Worm (Caenorhabditis elegans) whole organism, L2 larva: ENCODE measurements around the gene T11B7.2.

Source experiments
- C34F6.9 ChIP-seq: fragments of 150-350 bp; optimal IDR thresholded peaks from 2 replicates; lab custom pipeline; 2014; ENCODE audit warnings: missing biosample characterization, missing genetic modification characterization
- F13H6.1 ChIP-seq: sonication (generic microtip); optimal IDR thresholded peaks from 2 replicates; lab custom pipeline; 2016; ENCODE audit warnings: missing genetic modification characterization, missing compliant biosample characterization
- R02D3.7 ChIP-seq: fragments of 150-350 bp; optimal IDR thresholded peaks from 2 replicates; lab custom pipeline; 2014; ENCODE audit warnings: missing biosample characterization, missing genetic modification characterization
- Y55F3AM.14 ChIP-seq: fragments of 200-800 bp; sonication (Bioruptor generic); optimal IDR thresholded peaks from 2 replicates; lab custom pipeline; 2018; ENCODE audit warnings: mild to moderate bottlenecking, missing genetic modification characterization, missing compliant biosample characterization
- ZK546.5 ChIP-seq: sonication (generic microtip); optimal IDR thresholded peaks from 2 replicates; lab custom pipeline; 2017; ENCODE audit warnings: missing biosample characterization, missing genetic modification characterization
- alr-1 ChIP-seq: fragments of 150-350 bp; optimal IDR thresholded peaks from 2 replicates; lab custom pipeline; 2014; ENCODE audit warnings: missing biosample characterization, missing genetic modification characterization
- aly-2 ChIP-seq: fragments of 150-350 bp; optimal IDR thresholded peaks from 2 replicates; lab custom pipeline; 2014; ENCODE audit warnings: missing biosample characterization, missing genetic modification characterization
- ama-1 ChIP-seq: fragments of 150-350 bp; optimal IDR thresholded peaks from 2 replicates; lab custom pipeline; 2018; ENCODE audit warnings: inconsistent platforms
- blmp-1 ChIP-seq: sonication (generic microtip); optimal IDR thresholded peaks from 2 replicates; lab custom pipeline; 2017; ENCODE audit warnings: missing genetic modification characterization, mild to moderate bottlenecking, missing compliant biosample characterization, antibody characterized with exemption, moderate library complexity; ENCODE audit not compliant: insufficient read depth
- ceh-82 ChIP-seq: fragments of 150-350 bp; optimal IDR thresholded peaks from 2 replicates; lab custom pipeline; 2014; ENCODE audit warnings: missing biosample characterization, missing genetic modification characterization
- crh-2 ChIP-seq: sonication (generic microtip); optimal IDR thresholded peaks from 2 replicates; lab custom pipeline; 2017; ENCODE audit warnings: missing biosample characterization, missing genetic modification characterization
- dmd-4 ChIP-seq: sonication (generic microtip); optimal IDR thresholded peaks from 2 replicates; lab custom pipeline; 2017; ENCODE audit warnings: missing biosample characterization, missing genetic modification characterization
- egl-27 ChIP-seq: sonication (generic microtip); optimal IDR thresholded peaks from 3 replicates; lab custom pipeline; 2017; ENCODE audit warnings: missing biosample characterization, missing genetic modification reagents, missing genetic modification characterization
- elt-1 ChIP-seq: fragments of 150-350 bp; optimal IDR thresholded peaks from 2 replicates; lab custom pipeline; 2014; ENCODE audit warnings: missing biosample characterization, missing genetic modification characterization
- elt-3 ChIP-seq: sonication (generic microtip); optimal IDR thresholded peaks from 2 replicates; lab custom pipeline; 2017; ENCODE audit warnings: missing biosample characterization, missing genetic modification characterization
- fos-1 ChIP-seq: fragments of 150-350 bp; optimal IDR thresholded peaks from 2 replicates; lab custom pipeline; 2014; ENCODE audit warnings: missing biosample characterization, missing genetic modification characterization
- gmeb-1 ChIP-seq: fragments of 150-350 bp; optimal IDR thresholded peaks from 2 replicates; lab custom pipeline; 2014; ENCODE audit warnings: missing biosample characterization, missing genetic modification characterization
- lin-13 ChIP-seq: fragments of 150-350 bp; optimal IDR thresholded peaks from 2 replicates; lab custom pipeline; 2014; ENCODE audit warnings: missing biosample characterization, missing genetic modification reagents, missing genetic modification characterization
- lin-39 ChIP-seq: fragments of 150-350 bp; optimal IDR thresholded peaks from 2 replicates; lab custom pipeline; 2014; ENCODE audit warnings: missing biosample characterization, missing genetic modification reagents, missing genetic modification characterization
- lsy-2 ChIP-seq, 2 experiments: fragments of 150-350 bp in 1 of 2; sonication (generic microtip) in 1 of 2; optimal IDR thresholded peaks; 2 replicates each; lab custom pipeline; 2014 to 2017; ENCODE audit warnings: missing biosample characterization in 2 of 2, missing genetic modification characterization in 2 of 2
- mab-5 ChIP-seq: fragments of 150-350 bp; optimal IDR thresholded peaks from 2 replicates; lab custom pipeline; 2014; ENCODE audit warnings: missing biosample characterization, missing genetic modification characterization
- mbf-1 ChIP-seq: sonication (generic microtip); optimal IDR thresholded peaks from 2 replicates; lab custom pipeline; 2017; ENCODE audit warnings: missing biosample characterization, missing genetic modification characterization
- mdl-1 ChIP-seq, 2 experiments: fragments of 150-350 bp in 1 of 2; sonication (generic microtip) in 1 of 2; optimal IDR thresholded peaks; 2 replicates each; lab custom pipeline; 2017; ENCODE audit warnings: missing biosample characterization in 2 of 2, missing genetic modification characterization in 2 of 2
- nhr-11 ChIP-seq: fragments of 150-350 bp; optimal IDR thresholded peaks from 2 replicates; lab custom pipeline; 2014; ENCODE audit warnings: missing biosample characterization, missing genetic modification characterization
- nhr-12 ChIP-seq: fragments of 150-350 bp; optimal IDR thresholded peaks from 2 replicates; lab custom pipeline; 2014; ENCODE audit warnings: missing biosample characterization, missing genetic modification characterization
- nhr-129 ChIP-seq: fragments of 150-350 bp; optimal IDR thresholded peaks from 2 replicates; lab custom pipeline; 2014; ENCODE audit warnings: missing biosample characterization, missing genetic modification characterization
- nhr-21 ChIP-seq: fragments of 150-350 bp; optimal IDR thresholded peaks from 2 replicates; lab custom pipeline; 2014; ENCODE audit warnings: missing biosample characterization, missing genetic modification characterization
- nhr-23 ChIP-seq: fragments of 150-350 bp; optimal IDR thresholded peaks from 2 replicates; lab custom pipeline; 2014; ENCODE audit warnings: missing biosample characterization, missing genetic modification reagents, missing genetic modification characterization
- nhr-237 ChIP-seq: fragments of 150-350 bp; optimal IDR thresholded peaks from 2 replicates; lab custom pipeline; 2014; ENCODE audit warnings: missing biosample characterization, missing genetic modification characterization
- nhr-77 ChIP-seq: fragments of 150-350 bp; optimal IDR thresholded peaks from 2 replicates; lab custom pipeline; 2014; ENCODE audit warnings: missing biosample characterization, missing genetic modification characterization
- peb-1 ChIP-seq: fragments of 150-350 bp; optimal IDR thresholded peaks from 2 replicates; lab custom pipeline; 2014; ENCODE audit warnings: missing biosample characterization, missing genetic modification characterization
- sem-4 ChIP-seq: fragments of 150-350 bp; optimal IDR thresholded peaks from 2 replicates; lab custom pipeline; 2014; ENCODE audit warnings: missing biosample characterization, missing genetic modification reagents, missing genetic modification characterization
- skn-1 ChIP-seq: sonication (generic microtip); optimal IDR thresholded peaks from 2 replicates; lab custom pipeline; 2017; ENCODE audit warnings: missing biosample characterization, missing genetic modification characterization
- sma-9 ChIP-seq, 2 experiments: fragments of 150-350 bp in 1 of 2; sonication (generic microtip) in 1 of 2; optimal IDR thresholded peaks; 2 replicates each; lab custom pipeline; 2014 to 2016; ENCODE audit warnings: missing genetic modification characterization in 2 of 2, mild to moderate bottlenecking in 1 of 2, missing biosample characterization in 1 of 2, missing compliant biosample characterization in 1 of 2, missing genetic modification reagents in 1 of 2, moderate library complexity in 1 of 2
- snpc-4 ChIP-seq: fragments of 150-350 bp; optimal IDR thresholded peaks from 2 replicates; lab custom pipeline; 2014; ENCODE audit warnings: missing biosample characterization, missing genetic modification characterization
- unc-39 ChIP-seq: fragments of 150-350 bp; optimal IDR thresholded peaks from 2 replicates; lab custom pipeline; 2014; ENCODE audit warnings: missing biosample characterization, missing genetic modification characterization
- unc-55 ChIP-seq: fragments of 150-350 bp; sonication (generic microtip); optimal IDR thresholded peaks from 3 replicates; lab custom pipeline; 2014; ENCODE audit warnings: missing biosample characterization, missing genetic modification reagents, missing genetic modification characterization
- unc-62 ChIP-seq: fragments of 150-350 bp; optimal IDR thresholded peaks from 2 replicates; lab custom pipeline; 2014; ENCODE audit warnings: missing biosample characterization, missing genetic modification reagents, missing genetic modification characterization
- zag-1 ChIP-seq: fragments of 150-350 bp; optimal IDR thresholded peaks from 2 replicates; lab custom pipeline; 2014; ENCODE audit warnings: missing biosample characterization, missing genetic modification characterization
- ztf-1 ChIP-seq: fragments of 200-800 bp; sonication (Bioruptor generic); conservative IDR thresholded peaks from 2 replicates; pipeline ENCODE4 v1.3.6; 2022; ENCODE audit warnings: missing genetic modification characterization, missing compliant biosample characterization
- ztf-11 ChIP-seq: sonication (generic microtip); optimal IDR thresholded peaks from 2 replicates; lab custom pipeline; 2017; ENCODE audit warnings: missing biosample characterization, missing genetic modification characterization
- ztf-4 ChIP-seq: fragments of 150-350 bp; optimal IDR thresholded peaks from 2 replicates; lab custom pipeline; 2014; ENCODE audit warnings: missing biosample characterization, missing genetic modification characterization

The T11B7.2 gene

ce11 chrIV:8850807-8851206, 6.5 kb upstream of the T11B7.2 start:
- TF ChIP-seq alr-1 (tag; lab: Kevin White, UChicago) (no peak), F13H6.1 (tag; lab: Kevin White, UChicago) (peak; percentile 47), lin-13 (GFP tag; lab: Kevin White, UChicago) (no peak)

ce11 chrIV:8848983-8849382, 4.6 kb upstream of the T11B7.2 start:
- TF ChIP-seq blmp-1 (tag; lab: Kevin White, UChicago): no peak
- TF ChIP-seq unc-55: no peak

DNA sequence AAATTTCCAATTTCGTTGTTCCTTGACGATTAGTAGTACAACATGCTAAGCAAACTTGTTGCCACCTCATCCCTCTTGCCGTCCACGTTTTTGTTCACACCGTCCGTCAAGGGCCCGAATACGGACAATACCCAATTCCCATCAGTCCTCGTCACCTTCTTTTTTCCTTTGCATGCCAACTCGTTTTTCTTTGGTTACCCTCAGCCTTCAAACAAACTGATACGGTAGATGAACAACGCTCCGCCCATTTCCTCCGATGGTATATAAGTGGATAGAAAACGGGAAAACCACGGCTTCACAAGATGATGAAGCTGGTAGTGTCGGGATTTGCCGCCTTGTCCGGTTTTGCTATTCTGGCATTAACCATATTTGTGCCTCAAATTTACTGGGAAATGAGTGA, 3.6 kb upstream of the T11B7.2 start, which contains the start of gene col-118:
Gene col-118, plus strand, starts transcription at position 301 of the 400 bp plus-strand sequence.
- no peak for TF ChIP-seq sem-4 (tag; lab: Kevin White, UChicago)
- TF ChIP-seq zag-1: no peak
- TF ChIP-seq unc-55: no peak
- no peak for TF ChIP-seq lsy-2 (tag; optimal IDR thresholded peaks at IDR 0.05; lab: Kevin White, UChicago)
- TF ChIP-seq ztf-1 (GFP tag; lab: Robert Waterston, UW): no peak

DNA sequence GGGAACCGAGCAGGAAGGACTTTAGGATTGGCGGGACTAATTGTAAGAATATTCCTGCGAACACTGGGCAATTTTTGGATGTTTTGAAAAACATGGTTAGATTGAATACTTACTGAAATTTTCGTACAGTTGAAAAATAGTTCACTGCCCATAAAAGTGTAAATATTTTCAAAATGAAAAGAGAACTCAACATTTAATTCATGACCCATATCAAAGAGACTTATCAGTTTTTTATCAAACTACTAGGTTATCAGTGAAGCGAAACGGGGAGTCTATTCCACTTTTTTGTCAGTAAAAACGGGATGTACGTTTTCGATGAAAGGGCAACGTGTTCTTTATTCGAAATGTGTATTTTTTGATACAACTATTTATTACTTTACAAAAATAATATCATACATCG, 1.6 kb upstream of the T11B7.2 start:
- TF ChIP-seq fos-1 (tag; lab: Kevin White, UChicago): peak; percentile 80
- no peak for TF ChIP-seq unc-39 (tag; lab: Kevin White, UChicago)
- TF ChIP-seq crh-2 (tag; lab: Kevin White, UChicago): peak; percentile 24
- no peak for TF ChIP-seq mdl-1 (tag; optimal IDR thresholded peaks at IDR 0.05; lab: Kevin White, UChicago)
- TF ChIP-seq, all 48 proteins: peak for 2

DNA sequence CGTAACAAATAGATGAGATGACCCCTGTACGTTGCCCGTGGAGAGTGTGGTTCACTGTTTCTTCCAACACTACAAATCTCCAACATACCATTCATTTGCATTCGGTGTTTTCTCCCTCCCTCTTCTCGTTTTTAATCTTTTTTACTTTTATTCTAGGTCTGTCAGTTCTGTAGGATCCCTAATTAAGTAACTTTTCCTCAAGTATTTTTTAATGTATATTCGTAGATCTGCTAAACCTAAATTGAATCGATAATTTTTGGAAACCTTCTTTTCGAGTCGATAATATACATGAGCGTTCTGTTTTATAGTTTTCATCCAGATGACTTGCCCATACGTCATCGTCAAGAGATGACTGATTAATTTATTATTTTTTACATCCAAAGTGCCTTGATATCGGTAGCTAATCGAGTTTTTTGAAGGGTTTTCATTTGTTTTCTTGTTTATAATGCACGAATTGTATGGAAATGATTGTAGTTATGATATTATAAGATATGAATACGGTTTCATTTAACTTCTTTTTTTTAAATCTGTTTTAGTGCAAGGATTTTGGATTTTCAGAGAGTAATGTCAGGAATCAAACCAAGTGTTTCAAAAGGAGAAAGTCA, 4.1 kb downstream of the T11B7.2 start, which contains the start of the genes T28C6.11 and T11B7.1:
Gene T28C6.11, minus strand, starts transcription at position 101 of the 605 bp plus-strand sequence.
Gene T11B7.1, plus strand, starts transcription at position 555 of the 605 bp plus-strand sequence.
- TF ChIP-seq ztf-11: no peak

ce11 chrIV:8830591-8830990, 13.8 kb downstream of the T11B7.2 start, which contains the start of gene T28C6.8:
Gene T28C6.8 (minus strand): TSS chrIV:8830727.
- TF ChIP-seq gmeb-1 (tag; lab: Kevin White, UChicago) (peak; percentile 42), nhr-77 (tag; lab: Kevin White, UChicago) (no peak), peb-1 (tag; lab: Kevin White, UChicago) (no peak), zag-1 (no peak), blmp-1 (tag; lab: Kevin White, UChicago) (peak; percentile 63), lin-13 (GFP tag; lab: Kevin White, UChicago) (no peak), Y55F3AM.14 (no peak), elt-1 (no peak), nhr-11 (no peak), ztf-1 (GFP tag; lab: Robert Waterston, UW) (no peak), aly-2 (tag; lab: Kevin White, UChicago) (no peak), ama-1 (lab: Kevin White, UChicago) (no peak), nhr-21 (tag; lab: Kevin White, UChicago) (peak; percentile 65), R02D3.7 (tag; lab: Kevin White, UChicago) (no peak), ZK546.5 (tag; lab: Kevin White, UChicago) (no peak), snpc-4 (tag; lab: Kevin White, UChicago) (no peak), nhr-23 (tag; lab: Kevin White, UChicago) (no peak), nhr-12 (tag; lab: Kevin White, UChicago) (no peak), sma-9 (GFP tag; optimal IDR thresholded peaks at IDR 0.05; lab: Kevin White, UChicago) (peak; percentile 60), sma-9 (tag; optimal IDR thresholded peaks at IDR 0.05; lab: Kevin White, UChicago) (no peak), unc-62 (no peak), sem-4 (tag; lab: Kevin White, UChicago) (no peak), mdl-1 (tag; optimal IDR thresholded peaks at IDR 0.05; lab: Kevin White, UChicago) (peak in 1 of 2 experiments; percentile 22), lin-39 (tag; lab: Kevin White, UChicago) (no peak), mbf-1 (tag; lab: Kevin White, UChicago) (no peak), dmd-4 (no peak), skn-1 (tag; lab: Kevin White, UChicago) (no peak), fos-1 (tag; lab: Kevin White, UChicago) (peak; percentile 65), ztf-11 (no peak), mab-5 (no peak), elt-3 (no peak), ceh-82 (tag; lab: Kevin White, UChicago) (no peak), alr-1 (tag; lab: Kevin White, UChicago) (no peak), nhr-237 (no peak), egl-27 (no peak), F13H6.1 (tag; lab: Kevin White, UChicago) (no peak), ztf-4 (tag; lab: Kevin White, UChicago) (no peak), C34F6.9 (tag; lab: Kevin White, UChicago) (no peak), nhr-129 (tag; lab: Kevin White, UChicago) (peak; percentile 70)
